Fruit fly (Drosophila melanogaster) whole organism, embryonic: ENCODE data around the gene Tengl1.

Experiments used
- Antp ChIP-seq: fragments of 200-800 bp; sonication (Bioruptor generic); optimal IDR thresholded peaks from 3 replicates; lab custom pipeline; 2016; ENCODE audit warnings: missing biosample characterization, missing genetic modification characterization
- BtbVII ChIP-seq: fragments of 200-800 bp; sonication (Bioruptor generic); optimal IDR thresholded peaks from 3 replicates; lab custom pipeline; 2017; ENCODE audit warnings: missing biosample characterization, mild to moderate bottlenecking, missing genetic modification characterization
- CG12071 ChIP-seq: fragments of 200-800 bp; sonication (Bioruptor generic); optimal IDR thresholded peaks from 3 replicates; lab custom pipeline; 2018; ENCODE audit warnings: missing biosample characterization, mild to moderate bottlenecking, missing genetic modification characterization
- CG12299 ChIP-seq: fragments of 200-800 bp; sonication (Bioruptor generic); optimal IDR thresholded peaks from 2 replicates; lab custom pipeline; 2018; ENCODE audit warnings: missing biosample characterization, mild to moderate bottlenecking, missing genetic modification characterization
- CG12942 ChIP-seq: fragments of 200-800 bp; sonication (Bioruptor generic); optimal IDR thresholded peaks from 3 replicates; lab custom pipeline; 2016; ENCODE audit warnings: missing biosample characterization, missing genetic modification characterization
- CG15269 ChIP-seq: fragments of 200-800 bp; sonication (Bioruptor generic); optimal IDR thresholded peaks from 2 replicates; lab custom pipeline; 2018; ENCODE audit warnings: missing biosample characterization, mild to moderate bottlenecking, missing genetic modification characterization, moderate library complexity
- CG1647 ChIP-seq: fragments of 200-800 bp; sonication (Bioruptor generic); optimal IDR thresholded peaks from 3 replicates; lab custom pipeline; 2016; ENCODE audit warnings: missing biosample characterization, missing genetic modification characterization
- CG16779 ChIP-seq: fragments of 200-800 bp; sonication (Bioruptor generic); IDR thresholded peaks from 2 replicates; pipeline ENCODE4 v1.3.6; 2022; ENCODE audit warnings: missing biosample characterization, missing genetic modification characterization
- CG17802 ChIP-seq: fragments of 200-800 bp; sonication (Bioruptor generic); optimal IDR thresholded peaks from 2 replicates; lab custom pipeline; 2018; ENCODE audit warnings: missing biosample characterization, mild to moderate bottlenecking, missing genetic modification characterization, moderate library complexity
- CG2712 ChIP-seq: fragments of 200-800 bp; optimal IDR thresholded peaks from 3 replicates; lab custom pipeline; 2019; ENCODE audit warnings: missing biosample characterization, mild to moderate bottlenecking, missing genetic modification characterization, moderate library complexity
- CG31388 ChIP-seq: fragments of 200-800 bp; sonication (Bioruptor generic); optimal IDR thresholded peaks from 2 replicates; lab custom pipeline; 2016; ENCODE audit warnings: missing biosample characterization, missing genetic modification characterization
- CG6683 ChIP-seq: fragments of 200-800 bp; sonication (Bioruptor generic); optimal IDR thresholded peaks from 2 replicates; lab custom pipeline; 2017; ENCODE audit warnings: missing biosample characterization, mild to moderate bottlenecking, missing genetic modification characterization, missing genetic modification reagents
- CG7839 ChIP-seq: fragments of 200-800 bp; sonication (Bioruptor generic); optimal IDR thresholded peaks from 3 replicates; lab custom pipeline; 2018; ENCODE audit warnings: missing biosample characterization, mild to moderate bottlenecking, missing genetic modification characterization, moderate library complexity
- CG8478 ChIP-seq: fragments of >200 bp; optimal IDR thresholded peaks from 2 replicates; lab custom pipeline; 2018
- CG8765 ChIP-seq: fragments of 200-800 bp; sonication (Bioruptor generic); IDR thresholded peaks from 2 replicates; pipeline ENCODE4 v1.3.6; 2022; ENCODE audit warnings: missing biosample characterization, missing genetic modification characterization
- CG8944 ChIP-seq: fragments of 200-800 bp; sonication (Bioruptor generic); optimal IDR thresholded peaks from 3 replicates; lab custom pipeline; 2016; ENCODE audit warnings: missing biosample characterization, missing genetic modification characterization
- CG9817 ChIP-seq: fragments of 200-800 bp; sonication (Bioruptor generic); optimal IDR thresholded peaks from 2 replicates; lab custom pipeline; 2018; ENCODE audit warnings: missing biosample characterization, mild to moderate bottlenecking, missing genetic modification characterization, moderate library complexity
- D ChIP-seq, 2 experiments: fragments of 200-800 bp in 1 of 2; fragments of >200 bp in 1 of 2; sonication (Bioruptor generic) in 1 of 2; optimal IDR thresholded peaks; 2 replicates in 1 of 2; 3 replicates in 1 of 2; lab custom pipeline; 2017; ENCODE audit warnings: mild to moderate bottlenecking in 1 of 2, missing biosample characterization in 1 of 2, missing genetic modification characterization in 1 of 2, missing genetic modification reagents in 1 of 2
- Dfd ChIP-seq, 2 experiments: fragments of >200 bp; optimal IDR thresholded peaks; 2 replicates each; lab custom pipeline; 2017; ENCODE audit warnings: missing biosample characterization in 2 of 2, missing genetic modification characterization in 2 of 2
- Dip3 ChIP-seq: fragments of 200-800 bp; sonication (Bioruptor generic); optimal IDR thresholded peaks from 3 replicates; lab custom pipeline; 2016; ENCODE audit warnings: missing biosample characterization, missing genetic modification characterization
- Dp ChIP-seq: fragments of 200-800 bp; sonication (Bioruptor generic); optimal IDR thresholded peaks from 2 replicates; lab custom pipeline; 2018; ENCODE audit warnings: missing biosample characterization, mild to moderate bottlenecking, missing genetic modification characterization, moderate library complexity
- Elba2 ChIP-seq: fragments of 200-800 bp; sonication (Bioruptor generic); optimal IDR thresholded peaks from 3 replicates; lab custom pipeline; 2016; ENCODE audit warnings: missing biosample characterization, missing genetic modification characterization
- Fer1 ChIP-seq: fragments of 200-800 bp; sonication (Bioruptor generic); optimal IDR thresholded peaks from 2 replicates; lab custom pipeline; 2017; ENCODE audit warnings: missing biosample characterization, mild to moderate bottlenecking, missing genetic modification characterization
- HmgZ ChIP-seq: fragments of 200-800 bp; sonication (Bioruptor generic); optimal IDR thresholded peaks from 2 replicates; lab custom pipeline; 2018; ENCODE audit warnings: missing biosample characterization, mild to moderate bottlenecking, missing genetic modification characterization
- Lpt ChIP-seq: fragments of >200 bp; optimal IDR thresholded peaks from 2 replicates; lab custom pipeline; 2018; ENCODE audit warnings: missing biosample characterization, missing genetic modification characterization
- Sry-δ ChIP-seq: fragments of 200-800 bp; sonication (Bioruptor generic); optimal IDR thresholded peaks from 2 replicates; lab custom pipeline; 2016; ENCODE audit warnings: missing biosample characterization, missing genetic modification characterization
- Taf1 ChIP-seq: fragments of 200-800 bp; sonication (Bioruptor generic); IDR thresholded peaks from 2 replicates; pipeline ENCODE4 v1.3.6; 2022; ENCODE audit warnings: missing biosample characterization, missing genetic modification characterization
- ase ChIP-seq: fragments of 200-800 bp; sonication (Bioruptor generic); IDR thresholded peaks from 3 replicates; pipeline ENCODE4 v1.3.6; 2022; ENCODE audit warnings: missing biosample characterization, missing genetic modification characterization
- bowl ChIP-seq: fragments of 200-800 bp; sonication (Bioruptor generic); IDR thresholded peaks from 2 replicates; pipeline ENCODE4 v1.3.6; 2022; ENCODE audit warnings: missing biosample characterization, missing genetic modification characterization
- chm ChIP-seq: fragments of 200-800 bp; sonication (Bioruptor generic); IDR thresholded peaks from 2 replicates; pipeline ENCODE4 v1.3.6; 2022; ENCODE audit warnings: missing biosample characterization, missing genetic modification characterization
- croc ChIP-seq: fragments of 200-800 bp; sonication (Bioruptor generic); conservative IDR thresholded peaks from 3 replicates; pipeline ENCODE4 v1.3.6; 2022; ENCODE audit warnings: missing biosample characterization, missing genetic modification characterization
- crp ChIP-seq, 2 experiments: fragments of 200-800 bp; sonication (Bioruptor generic); optimal IDR thresholded peaks; 2 replicates in 1 of 2; 3 replicates in 1 of 2; lab custom pipeline; 2017; ENCODE audit warnings: missing biosample characterization in 2 of 2, missing genetic modification characterization in 2 of 2, mild to moderate bottlenecking in 1 of 2, moderate library complexity in 1 of 2
- dati ChIP-seq: fragments of 200-800 bp; sonication (Bioruptor generic); IDR thresholded peaks from 2 replicates; pipeline ENCODE4 v1.3.6; 2022; ENCODE audit warnings: missing biosample characterization, missing genetic modification characterization
- dpn ChIP-seq, 2 experiments: fragments of 200-800 bp; sonication (Bioruptor generic); optimal IDR thresholded peaks; 3 replicates each; lab custom pipeline; 2016; ENCODE audit warnings: missing biosample characterization in 2 of 2, missing genetic modification characterization in 2 of 2
- dysf ChIP-seq: fragments of 200-800 bp; sonication (Bioruptor generic); IDR thresholded peaks from 3 replicates; pipeline ENCODE4 v1.3.6; 2022; ENCODE audit warnings: missing biosample characterization, missing genetic modification characterization
- emc ChIP-seq: fragments of 200-800 bp; sonication (Bioruptor generic); optimal IDR thresholded peaks from 2 replicates; lab custom pipeline; 2016; ENCODE audit warnings: missing biosample characterization, missing genetic modification characterization
- fd102C ChIP-seq: fragments of 200-800 bp; sonication (Bioruptor generic); optimal IDR thresholded peaks from 2 replicates; lab custom pipeline; 2018; ENCODE audit warnings: missing biosample characterization, mild to moderate bottlenecking, missing genetic modification characterization, moderate library complexity
- gfzf ChIP-seq: fragments of 200-800 bp; sonication (Bioruptor generic); optimal IDR thresholded peaks from 2 replicates; lab custom pipeline; 2016; ENCODE audit warnings: missing biosample characterization, mild to moderate bottlenecking, missing genetic modification characterization, moderate library complexity
- gt ChIP-seq: fragments of 200-800 bp; sonication (Bioruptor generic); IDR thresholded peaks from 2 replicates; pipeline ENCODE4 v1.3.6; 2022; ENCODE audit warnings: missing biosample characterization, missing genetic modification characterization
- her ChIP-seq: fragments of 200-800 bp; sonication (Bioruptor generic); optimal IDR thresholded peaks from 2 replicates; lab custom pipeline; 2016; ENCODE audit warnings: missing biosample characterization, missing genetic modification characterization
- hth ChIP-seq: fragments of >200 bp; optimal IDR thresholded peaks from 2 replicates; lab custom pipeline; 2017; ENCODE audit warnings: inconsistent platforms
- inv ChIP-seq: fragments of 200-800 bp; sonication (Bioruptor generic); IDR thresholded peaks from 2 replicates; pipeline ENCODE4 v1.3.6; 2022; ENCODE audit warnings: missing biosample characterization, missing genetic modification characterization; ENCODE audit not compliant: partially characterized antibody
- klu ChIP-seq: fragments of 200-800 bp; sonication (Bioruptor generic); IDR thresholded peaks from 2 replicates; pipeline ENCODE4 v1.3.6; 2022; ENCODE audit warnings: missing biosample characterization, missing genetic modification characterization
- lab ChIP-seq: fragments of 200-800 bp; sonication (Bioruptor generic); optimal IDR thresholded peaks from 3 replicates; lab custom pipeline; 2017; ENCODE audit warnings: missing biosample characterization, missing genetic modification characterization, mild to moderate bottlenecking, moderate library complexity, missing genetic modification reagents
- maf-S ChIP-seq: fragments of 200-800 bp; sonication (Bioruptor generic); optimal IDR thresholded peaks from 2 replicates; lab custom pipeline; 2016; ENCODE audit warnings: missing biosample characterization, missing genetic modification characterization
- mam ChIP-seq: fragments of 200-800 bp; sonication (Bioruptor generic); optimal IDR thresholded peaks from 3 replicates; lab custom pipeline; 2016; ENCODE audit warnings: missing biosample characterization, missing genetic modification characterization
- mld ChIP-seq: fragments of 200-800 bp; sonication (Bioruptor generic); IDR thresholded peaks from 3 replicates; pipeline ENCODE4 v1.3.6; 2022; ENCODE audit warnings: missing biosample characterization, missing genetic modification characterization; ENCODE audit not compliant: partially characterized antibody
- pan ChIP-seq, 4 experiments: fragments of >200 bp in 3 of 4; fragments of 200-800 bp in 1 of 4; sonication (Bioruptor generic) in 1 of 4; optimal IDR thresholded peaks in 3 of 4; IDR thresholded peaks in 1 of 4; 2 replicates each; pipeline versions ENCODE4 v1.3.6 to Lab custom; 2017 to 2022; ENCODE audit warnings: missing biosample characterization in 2 of 4, missing genetic modification characterization in 2 of 4, mixed read lengths in 1 of 4
- pfk ChIP-seq: fragments of 200-800 bp; sonication (Bioruptor generic); optimal IDR thresholded peaks from 2 replicates; lab custom pipeline; 2018; ENCODE audit warnings: missing biosample characterization, mild to moderate bottlenecking, missing genetic modification characterization, moderate library complexity
- sens-2 ChIP-seq: fragments of 200-800 bp; sonication (Bioruptor generic); IDR thresholded peaks from 2 replicates; pipeline ENCODE4 v1.3.6; 2022; ENCODE audit warnings: missing biosample characterization, missing genetic modification characterization
- z ChIP-seq: fragments of 200-800 bp; sonication (Bioruptor generic); IDR thresholded peaks from 3 replicates; pipeline ENCODE4 v1.3.6; 2022; ENCODE audit warnings: missing biosample characterization, missing genetic modification characterization

Tengl1 gene

dm6 chr2L:2214004-2214403 lies 26.4 kb downstream of the Tengl1 start, which contains the start of the genes Uch and CG34174 (continued):
- TF ChIP-seq inv (GFP tag; lab: Robert Waterston, UW) (peak; percentile 46; the same call in 1 of the 2 replicates), maf-S (GFP tag; lab: Kevin White, UChicago) (no peak), CG8944 (GFP tag; lab: Kevin White, UChicago) (no peak), mld (GFP tag; lab: Robert Waterston, UW) (no peak), CG15269 (tag; lab: Kevin White, UChicago) (no peak), CG1647 (GFP tag; lab: Kevin White, UChicago) (no peak), Dfd (GFP tag; optimal IDR thresholded peaks at IDR 0.05; lab: Kevin White, UChicago) (no peak), CG16779 (GFP tag; lab: Robert Waterston, UW) (no peak), Fer1 (GFP tag; lab: Kevin White, UChicago) (peak; percentile 45), klu (GFP tag; lab: Robert Waterston, UW) (no peak), bowl (GFP tag; lab: Robert Waterston, UW) (no peak), Elba2 (GFP tag; lab: Kevin White, UChicago) (no peak), crp (GFP tag; optimal IDR thresholded peaks at IDR 0.05; lab: Kevin White, UChicago) (peak in 1 of 2 experiments; percentile 39), chm (GFP tag; lab: Robert Waterston, UW) (no peak), CG6683 (GFP tag; lab: Kevin White, UChicago) (no peak), Taf1 (GFP tag; lab: Robert Waterston, UW) (no peak), CG12299 (tag; lab: Kevin White, UChicago) (peak; percentile 22), pfk (GFP tag; lab: Kevin White, UChicago) (no peak), HmgZ (tag; lab: Kevin White, UChicago) (peak; percentile 65), z (no peak), CG2712 (tag; lab: Kevin White, UChicago) (peak; percentile 23), gfzf (GFP tag; lab: Kevin White, UChicago) (no peak), fd102C (GFP tag; lab: Kevin White, UChicago) (no peak), pan (optimal IDR thresholded peaks at IDR 0.05; lab: Kevin White, UChicago) (no peak), pan (GFP tag; optimal IDR thresholded peaks at IDR 0.05 in 1 of 2, IDR thresholded peaks at IDR 0.05 in 1 of 2) (no peak), CG7839 (no peak), lab (GFP tag; lab: Kevin White, UChicago) (no peak), CG31388 (no peak), dpn (GFP tag; optimal IDR thresholded peaks at IDR 0.05; lab: Kevin White, UChicago) (peak in 1 of 2 experiments; percentile 31), croc (no peak), CG17802 (tag; lab: Kevin White, UChicago) (no peak), dati (GFP tag; lab: Robert Waterston, UW) (no peak), dysf (GFP tag; lab: Robert Waterston, UW) (no peak), Dp (GFP tag; lab: Kevin White, UChicago) (peak; percentile 50), gt (no peak), CG8478 (lab: Kevin White, UChicago) (no peak), mam (GFP tag; lab: Kevin White, UChicago) (peak; percentile 0), BtbVII (GFP tag; lab: Kevin White, UChicago) (peak; percentile 15), CG9817 (tag; lab: Kevin White, UChicago) (no peak), CG8765 (GFP tag; lab: Robert Waterston, UW) (no peak), CG12942 (GFP tag; lab: Kevin White, UChicago) (no peak), CG12071 (GFP tag; lab: Kevin White, UChicago) (no peak), Lpt (GFP tag; lab: Kevin White, UChicago) (no peak), Sry-δ (GFP tag; lab: Kevin White, UChicago) (peak; percentile 70), her (GFP tag; lab: Kevin White, UChicago) (no peak), D (optimal IDR thresholded peaks at IDR 0.05; lab: Kevin White, UChicago) (no peak), D (GFP tag; optimal IDR thresholded peaks at IDR 0.05; lab: Kevin White, UChicago) (no peak), Antp (GFP tag; lab: Kevin White, UChicago) (no peak), emc (GFP tag; lab: Kevin White, UChicago) (no peak), hth (lab: Kevin White, UChicago) (no peak), ase (GFP tag; lab: Robert Waterston, UW) (no peak), sens-2 (GFP tag; lab: Robert Waterston, UW) (no peak), Dip3 (GFP tag; lab: Kevin White, UChicago) (no peak)
